Fruit fly (Drosophila melanogaster) whole organism, embryonic: Measurements from ENCODE around the gene goe.

Experiments used
- CG10274 ChIP-seq: fragments of 200-800 bp; sonication (Bioruptor generic); optimal IDR thresholded peaks from 3 replicates; lab custom pipeline; 2017; ENCODE audit warnings: missing biosample characterization, mild to moderate bottlenecking, missing genetic modification characterization
- CG14710 ChIP-seq: fragments of 200-800 bp; sonication (Bioruptor generic); optimal IDR thresholded peaks from 3 replicates; lab custom pipeline; 2019; ENCODE audit warnings: missing biosample characterization, mild to moderate bottlenecking, missing genetic modification characterization, moderate library complexity
- CG15073 ChIP-seq: fragments of 200-800 bp; sonication (Bioruptor generic); optimal IDR thresholded peaks from 2 replicates; lab custom pipeline; 2016; ENCODE audit warnings: missing biosample characterization, missing genetic modification characterization
- CG15514 ChIP-seq: fragments of 200-800 bp; sonication (Bioruptor generic); optimal IDR thresholded peaks from 3 replicates; lab custom pipeline; 2017; ENCODE audit warnings: missing biosample characterization, missing genetic modification characterization, mild to moderate bottlenecking, moderate library complexity, missing genetic modification reagents
- CG18764 ChIP-seq: fragments of 200-800 bp; sonication (Bioruptor generic); optimal IDR thresholded peaks from 3 replicates; lab custom pipeline; 2016; ENCODE audit warnings: missing biosample characterization, missing genetic modification characterization
- CG2116 ChIP-seq: fragments of 200-800 bp; sonication (Bioruptor generic); optimal IDR thresholded peaks from 3 replicates; lab custom pipeline; 2018; ENCODE audit warnings: missing biosample characterization, mild to moderate bottlenecking, missing genetic modification characterization
- CG2120 ChIP-seq: fragments of 200-800 bp; sonication (Bioruptor generic); optimal IDR thresholded peaks from 3 replicates; lab custom pipeline; 2016; ENCODE audit warnings: missing biosample characterization, missing genetic modification characterization
- CG30020 ChIP-seq: fragments of 200-800 bp; optimal IDR thresholded peaks from 2 replicates; lab custom pipeline; 2019; ENCODE audit warnings: missing biosample characterization, mild to moderate bottlenecking, missing genetic modification characterization, moderate library complexity
- CG3847 ChIP-seq: fragments of 200-800 bp; sonication (Bioruptor generic); IDR thresholded peaks from 2 replicates; pipeline ENCODE4 v1.3.6; 2022; ENCODE audit warnings: missing biosample characterization, missing genetic modification characterization
- CG4617 ChIP-seq: fragments of 200-800 bp; sonication (Bioruptor generic); optimal IDR thresholded peaks from 3 replicates; lab custom pipeline; 2016; ENCODE audit warnings: missing biosample characterization, missing genetic modification characterization, borderline replicate concordance
- CG9437 ChIP-seq: fragments of 200-800 bp; sonication (Bioruptor generic); optimal IDR thresholded peaks from 2 replicates; lab custom pipeline; 2018; ENCODE audit warnings: missing biosample characterization, mild to moderate bottlenecking, missing genetic modification characterization
- CG9609 ChIP-seq: fragments of 200-800 bp; sonication (Bioruptor generic); optimal IDR thresholded peaks from 3 replicates; lab custom pipeline; 2016; ENCODE audit warnings: missing biosample characterization, missing genetic modification characterization
- CG9932 ChIP-seq: fragments of 200-800 bp; sonication (Bioruptor generic); IDR thresholded peaks from 2 replicates; pipeline ENCODE4 v1.3.6; 2022; ENCODE audit warnings: missing biosample characterization, missing genetic modification characterization
- CoRest ChIP-seq: fragments of 200-800 bp; sonication (Bioruptor generic); optimal IDR thresholded peaks from 3 replicates; lab custom pipeline; 2018; ENCODE audit warnings: missing biosample characterization, mild to moderate bottlenecking, missing genetic modification characterization, moderate library complexity
- Dek ChIP-seq: fragments of 200-800 bp; sonication (Bioruptor generic); optimal IDR thresholded peaks from 3 replicates; lab custom pipeline; 2019; ENCODE audit warnings: missing biosample characterization, mild to moderate bottlenecking, missing genetic modification characterization, moderate library complexity
- Dip3 ChIP-seq: fragments of 200-800 bp; sonication (Bioruptor generic); optimal IDR thresholded peaks from 3 replicates; lab custom pipeline; 2016; ENCODE audit warnings: missing biosample characterization, missing genetic modification characterization
- Doc3 ChIP-seq: fragments of 200-800 bp; sonication (Bioruptor generic); IDR thresholded peaks from 3 replicates; pipeline ENCODE4 v1.3.6; 2022; ENCODE audit warnings: missing biosample characterization, missing genetic modification characterization; ENCODE audit not compliant: partially characterized antibody
- Dref ChIP-seq: fragments of 200-800 bp; sonication (Bioruptor generic); IDR thresholded peaks from 2 replicates; pipeline ENCODE4 v1.3.6; 2022; ENCODE audit warnings: missing biosample characterization, missing genetic modification characterization
- Fer1 ChIP-seq: fragments of 200-800 bp; sonication (Bioruptor generic); optimal IDR thresholded peaks from 2 replicates; lab custom pipeline; 2017; ENCODE audit warnings: missing biosample characterization, mild to moderate bottlenecking, missing genetic modification characterization
- GATAe ChIP-seq: fragments of 200-800 bp; sonication (Bioruptor generic); conservative IDR thresholded peaks from 2 replicates; pipeline ENCODE4 v1.3.6; 2022; ENCODE audit warnings: missing biosample characterization, missing genetic modification characterization
- Hmr ChIP-seq: fragments of 200-800 bp; sonication (Bioruptor generic); optimal IDR thresholded peaks from 3 replicates; lab custom pipeline; 2017; ENCODE audit warnings: mild to moderate bottlenecking, missing biosample characterization, missing genetic modification reagents, missing genetic modification characterization
- Med ChIP-seq: fragments of 200-800 bp; sonication (Bioruptor generic); peaks from one replicate; lab custom pipeline; 2016; ENCODE audit warnings: missing biosample characterization, missing genetic modification characterization, mild to moderate bottlenecking, inconsistent platforms, moderate library complexity
- Myb ChIP-seq: fragments of 200-800 bp; sonication (Bioruptor generic); optimal IDR thresholded peaks from 2 replicates; lab custom pipeline; 2016; ENCODE audit warnings: missing biosample characterization, missing genetic modification characterization
- Oli ChIP-seq: fragments of 200-800 bp; sonication (Bioruptor generic); optimal IDR thresholded peaks from 2 replicates; lab custom pipeline; 2018; ENCODE audit warnings: missing biosample characterization, mild to moderate bottlenecking, missing genetic modification characterization, moderate library complexity
- PHDP ChIP-seq: fragments of 200-800 bp; sonication (Bioruptor generic); optimal IDR thresholded peaks from 3 replicates; lab custom pipeline; 2018; ENCODE audit warnings: missing biosample characterization, mild to moderate bottlenecking, missing genetic modification characterization, moderate library complexity
- Pdp1 ChIP-seq, 2 experiments: fragments of 200-800 bp; sonication (Bioruptor generic); optimal IDR thresholded peaks; 3 replicates each; lab custom pipeline; 2016; ENCODE audit warnings: missing biosample characterization in 2 of 2, missing genetic modification characterization in 2 of 2, mild to moderate bottlenecking in 1 of 2, moderate library complexity in 1 of 2
- Rfx ChIP-seq: fragments of 200-800 bp; sonication (Bioruptor generic); IDR thresholded peaks from 2 replicates; pipeline ENCODE4 v1.3.6; 2022; ENCODE audit warnings: missing biosample characterization, missing genetic modification characterization
- Sox100B ChIP-seq: fragments of 200-800 bp; sonication (Bioruptor generic); optimal IDR thresholded peaks from 3 replicates; lab custom pipeline; 2018; ENCODE audit warnings: missing biosample characterization, mild to moderate bottlenecking, missing genetic modification characterization
- Sry-δ ChIP-seq: fragments of 200-800 bp; sonication (Bioruptor generic); optimal IDR thresholded peaks from 2 replicates; lab custom pipeline; 2016; ENCODE audit warnings: missing biosample characterization, missing genetic modification characterization
- Stat92E ChIP-seq, 3 experiments: fragments of >200 bp in 2 of 3; fragments of 200-800 bp in 1 of 3; sonication (Bioruptor generic) in 1 of 3; optimal IDR thresholded peaks; 2 replicates each; lab custom pipeline; 2017 to 2019; ENCODE audit warnings: missing biosample characterization in 3 of 3, missing genetic modification characterization in 3 of 3, mild to moderate bottlenecking in 1 of 3, moderate library complexity in 1 of 3
- Trl ChIP-seq, 3 experiments: fragments of >200 bp in 2 of 3; fragments of 200-800 bp in 1 of 3; sonication (Bioruptor generic) in 1 of 3; optimal IDR thresholded peaks; 2 replicates in 1 of 3; 3 replicates in 2 of 3; lab custom pipeline; 2016 to 2017; ENCODE audit warnings: missing biosample characterization in 1 of 3, missing genetic modification characterization in 1 of 3
- ci ChIP-seq: fragments of 200-800 bp; sonication (Bioruptor generic); IDR thresholded peaks from 3 replicates; pipeline ENCODE4 v1.3.6; 2022; ENCODE audit warnings: missing biosample characterization, missing genetic modification characterization
- dmrt11E ChIP-seq: fragments of 200-800 bp; sonication (Bioruptor generic); optimal IDR thresholded peaks from 3 replicates; lab custom pipeline; 2018; ENCODE audit warnings: missing biosample characterization, mild to moderate bottlenecking, missing genetic modification characterization, moderate library complexity
- fd3F ChIP-seq: fragments of 200-800 bp; sonication (Bioruptor generic); optimal IDR thresholded peaks from 2 replicates; lab custom pipeline; 2018; ENCODE audit warnings: missing biosample characterization, mild to moderate bottlenecking, missing genetic modification characterization, moderate library complexity
- fu2 ChIP-seq: fragments of 200-800 bp; sonication (Bioruptor generic); optimal IDR thresholded peaks from 2 replicates; lab custom pipeline; 2016; ENCODE audit warnings: missing biosample characterization, missing genetic modification characterization
- gce ChIP-seq: fragments of 200-800 bp; sonication (Bioruptor generic); IDR thresholded peaks from 3 replicates; pipeline ENCODE4 v1.3.6; 2022; ENCODE audit warnings: missing biosample characterization, missing genetic modification characterization
- gem ChIP-seq: fragments of 200-800 bp; sonication (Bioruptor generic); optimal IDR thresholded peaks from 2 replicates; lab custom pipeline; 2019; ENCODE audit warnings: missing biosample characterization, mild to moderate bottlenecking, missing genetic modification characterization, moderate library complexity
- hkb ChIP-seq, 2 experiments: fragments of 200-800 bp in 1 of 2; fragments of >200 bp in 1 of 2; sonication (Bioruptor generic) in 1 of 2; IDR thresholded peaks in 1 of 2; optimal IDR thresholded peaks in 1 of 2; 2 replicates each; pipeline versions ENCODE4 v1.3.6 to Lab custom; 2017 to 2022; ENCODE audit warnings: missing biosample characterization in 1 of 2, missing genetic modification characterization in 1 of 2
- klu ChIP-seq: fragments of 200-800 bp; sonication (Bioruptor generic); IDR thresholded peaks from 2 replicates; pipeline ENCODE4 v1.3.6; 2022; ENCODE audit warnings: missing biosample characterization, missing genetic modification characterization
- knrl ChIP-seq: fragments of 200-800 bp; sonication (Bioruptor generic); IDR thresholded peaks from 3 replicates; pipeline ENCODE4 v1.3.6; 2022; ENCODE audit warnings: missing biosample characterization, missing genetic modification characterization; ENCODE audit not compliant: partially characterized antibody
- lmd ChIP-seq: fragments of 200-800 bp; sonication (Bioruptor generic); IDR thresholded peaks from 2 replicates; pipeline ENCODE4 v1.3.6; 2022; ENCODE audit warnings: missing biosample characterization, missing genetic modification characterization
- onecut ChIP-seq: fragments of 200-800 bp; sonication (Bioruptor generic); IDR thresholded peaks from 2 replicates; pipeline ENCODE4 v1.3.6; 2022; ENCODE audit warnings: missing biosample characterization, missing genetic modification characterization
- phol ChIP-seq: fragments of 200-800 bp; sonication (Bioruptor generic); optimal IDR thresholded peaks from 3 replicates; lab custom pipeline; 2018; ENCODE audit warnings: missing biosample characterization, mild to moderate bottlenecking, missing genetic modification characterization, moderate library complexity
- pzg ChIP-seq: fragments of 200-800 bp; sonication (Bioruptor generic); optimal IDR thresholded peaks from 3 replicates; lab custom pipeline; 2018; ENCODE audit warnings: missing biosample characterization, mild to moderate bottlenecking, missing genetic modification characterization, moderate library complexity
- row ChIP-seq: fragments of 200-800 bp; sonication (Bioruptor generic); IDR thresholded peaks from 3 replicates; pipeline ENCODE4 v1.3.6; 2022; ENCODE audit warnings: missing biosample characterization, missing genetic modification characterization
- salm ChIP-seq: fragments of 200-800 bp; sonication (Bioruptor generic); optimal IDR thresholded peaks from 2 replicates; lab custom pipeline; 2018; ENCODE audit warnings: missing biosample characterization, mild to moderate bottlenecking, missing genetic modification characterization
- sim ChIP-seq: fragments of 200-800 bp; sonication (Bioruptor generic); IDR thresholded peaks from 2 replicates; pipeline ENCODE4 v1.3.6; 2022; ENCODE audit warnings: missing biosample characterization, missing genetic modification characterization
- stwl ChIP-seq: fragments of 200-800 bp; sonication (Bioruptor generic); optimal IDR thresholded peaks from 3 replicates; lab custom pipeline; 2018; ENCODE audit warnings: missing biosample characterization, mild to moderate bottlenecking, missing genetic modification characterization, moderate library complexity
- tap ChIP-seq: fragments of 200-800 bp; optimal IDR thresholded peaks from 3 replicates; lab custom pipeline; 2019; ENCODE audit warnings: missing biosample characterization, mild to moderate bottlenecking, missing genetic modification characterization, moderate library complexity
- vvl ChIP-seq: fragments of 200-800 bp; sonication (Bioruptor generic); IDR thresholded peaks from 2 replicates; pipeline ENCODE4 v1.3.6; 2022; ENCODE audit warnings: missing biosample characterization, missing genetic modification characterization

Gene goe

DNA sequence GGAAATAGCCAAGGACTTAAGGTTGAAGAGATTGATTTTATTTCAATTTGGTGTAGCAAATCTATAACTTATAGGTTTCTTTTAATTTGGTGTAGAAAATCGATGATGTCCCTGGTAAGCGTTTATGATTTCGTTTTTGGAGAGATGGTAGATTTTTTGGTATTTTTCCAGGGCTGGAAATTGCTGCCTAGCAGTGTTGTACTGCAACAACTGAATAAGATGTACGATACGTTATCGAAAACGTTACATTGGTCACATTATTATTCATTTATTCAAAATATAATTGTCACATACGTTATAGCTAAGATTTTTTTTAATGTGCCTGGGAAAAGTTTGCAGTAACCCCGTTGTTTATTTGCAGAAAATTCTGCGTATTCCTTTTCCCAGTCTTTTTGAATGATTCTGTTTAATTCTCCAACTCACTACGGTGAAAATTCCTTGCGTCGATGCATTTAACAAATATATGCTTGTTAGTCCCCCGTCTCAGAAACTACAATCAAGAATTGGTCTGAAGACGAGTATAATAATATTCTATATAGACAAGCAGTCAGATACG, 35.2 kb upstream of the goe start, which contains the start of the genes CG9609 and Sap30 (continued):
- no peak for TF ChIP-seq Dip3 (GFP tag; lab: Kevin White, UChicago)
- TF ChIP-seq CG9609, result peak; percentile 30
- TF ChIP-seq stwl, result peak; percentile 89
- TF ChIP-seq row (GFP tag; lab: Robert Waterston, UW), result peak; percentile 48
- peak; percentile 98 for TF ChIP-seq CG2116 (GFP tag; lab: Kevin White, UChicago)
- 0 out of 2 replicates have a peak, but pooled peaks have one; percentile 30 for TF ChIP-seq vvl (GFP tag; lab: Robert Waterston, UW)
- TF ChIP-seq CG9932, result peak; percentile 26; the same call in 1 of the 2 replicates
- TF ChIP-seq CG14710, result peak; percentile 61
- TF ChIP-seq Pdp1 (GFP tag; optimal IDR thresholded peaks at IDR 0.05; lab: Kevin White, UChicago), result peak in 1 of 2 experiments; percentile 14
- peak; percentile 20 for TF ChIP-seq CG30020 (tag; lab: Kevin White, UChicago)
- TF ChIP-seq phol (tag; lab: Kevin White, UChicago), result peak; percentile 8
- TF ChIP-seq CG18764, result no peak
- TF ChIP-seq lmd (GFP tag; lab: Robert Waterston, UW), result no peak
- TF ChIP-seq CG9437, result peak; percentile 43
- peak; percentile 73 for TF ChIP-seq Dref
- peak; percentile 84 for TF ChIP-seq onecut (GFP tag; lab: Robert Waterston, UW)
- TF ChIP-seq Med (GFP tag; lab: Kevin White, UChicago), result peak; percentile 71
- TF ChIP-seq Trl (optimal IDR thresholded peaks at IDR 0.05; lab: Kevin White, UChicago), result no peak
- TF ChIP-seq Trl (GFP tag; optimal IDR thresholded peaks at IDR 0.05; lab: Kevin White, UChicago), result peak; percentile 4
- no peak for TF ChIP-seq salm (tag; lab: Kevin White, UChicago)
- peak; percentile 29 for TF ChIP-seq CoRest (tag; lab: Kevin White, UChicago)
- 0 out of 3 replicates have a peak, but pooled peaks have one; percentile 41 for TF ChIP-seq Doc3
- TF ChIP-seq CG15514 (GFP tag; lab: Kevin White, UChicago), result peak; percentile 10
- peak; percentile 55 for TF ChIP-seq Sry-δ
- TF ChIP-seq pzg (GFP tag; lab: Kevin White, UChicago), result peak; percentile 73
- TF ChIP-seq fd3F, result no peak
- TF ChIP-seq CG2120, result peak; percentile 27
- TF ChIP-seq Rfx, result peak; percentile 13; the same call in 1 of the 2 replicates
- TF ChIP-seq Myb (GFP tag; lab: Kevin White, UChicago), result peak; percentile 66
- peak; percentile 38 for TF ChIP-seq CG4617 (GFP tag; lab: Kevin White, UChicago)

DNA sequence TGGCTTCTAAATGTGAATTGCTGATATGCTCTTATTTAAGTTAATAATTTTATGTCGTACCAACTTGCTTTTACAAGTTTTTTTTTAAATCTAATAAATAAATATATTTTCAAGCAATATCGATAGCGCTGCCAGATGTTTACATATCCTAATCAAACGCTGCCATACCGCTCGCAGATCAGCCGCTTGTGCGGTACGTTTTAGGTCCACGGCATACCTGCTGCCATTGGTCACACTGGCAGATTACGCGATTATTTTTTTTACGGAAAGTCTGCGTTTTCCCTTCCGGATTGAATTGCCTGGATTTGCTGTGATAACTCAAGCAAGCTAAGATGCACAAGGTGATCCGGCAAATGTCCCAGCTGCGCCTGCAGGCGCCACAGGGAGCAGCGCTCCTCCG, 32.0 kb upstream of the goe start, which contains the start of gene mRpL22:
Gene mRpL22, plus strand, starts transcription at position 191 of the 400 bp plus-strand sequence.
- no peak for TF ChIP-seq CG10274
- TF ChIP-seq Sox100B (GFP tag; lab: Kevin White, UChicago), result no peak
- no peak for TF ChIP-seq CG15073 (GFP tag; lab: Kevin White, UChicago)
- no peak for TF ChIP-seq hkb (optimal IDR thresholded peaks at IDR 0.05; lab: Kevin White, UChicago)
- TF ChIP-seq hkb (GFP tag; IDR thresholded peaks at IDR 0.05; lab: Robert Waterston, UW), result no peak
- no peak for TF ChIP-seq Dek (tag; lab: Kevin White, UChicago)
- no peak for TF ChIP-seq Hmr (GFP tag; lab: Kevin White, UChicago)
- TF ChIP-seq CG3847 (GFP tag; lab: Robert Waterston, UW), result peak; percentile 70
- no peak for TF ChIP-seq PHDP
- no peak for TF ChIP-seq Fer1 (GFP tag; lab: Kevin White, UChicago)
- no peak for TF ChIP-seq klu (GFP tag; lab: Robert Waterston, UW)
- TF ChIP-seq sim (GFP tag; lab: Robert Waterston, UW), result no peak
- TF ChIP-seq gem (tag; lab: Kevin White, UChicago), result no peak
- no peak for TF ChIP-seq Stat92E (GFP tag; optimal IDR thresholded peaks at IDR 0.05; lab: Kevin White, UChicago)
- TF ChIP-seq CG15514 (GFP tag; lab: Kevin White, UChicago), result peak; percentile 57
- no peak for TF ChIP-seq ci (GFP tag; lab: Robert Waterston, UW)
- TF ChIP-seq dmrt11E (tag; lab: Kevin White, UChicago), result no peak
- TF ChIP-seq tap (tag; lab: Kevin White, UChicago), result no peak
- TF ChIP-seq gce (GFP tag; lab: Robert Waterston, UW), result no peak
- peak; percentile 19; the same call in 1 of the 3 replicates for TF ChIP-seq knrl
- no peak for TF ChIP-seq Oli (tag; lab: Kevin White, UChicago)
- TF ChIP-seq GATAe (GFP tag; lab: Robert Waterston, UW), result no peak
- no peak for TF ChIP-seq fu2 (GFP tag; lab: Kevin White, UChicago)
